Fruit fly (Drosophila melanogaster): ENCODE data around the gene Con.
A peak's percentile ranks its signal among the peaks of the same experiment; 100 is the strongest.

The Con gene

dm6 chr3L:5017521-5017920 lies 61.3 kb downstream of the Con start (continued):
- TF ChIP-seq Aef1 (GFP tag; IDR thresholded peaks at IDR 0.05) (no peak), CG17612 (GFP tag; IDR thresholded peaks at IDR 0.05) (no peak), CG10147 (GFP tag; optimal IDR thresholded peaks at IDR 0.05) (no peak), Oaz (GFP tag; IDR thresholded peaks at IDR 0.05) (no peak), Asciz (GFP tag; optimal IDR thresholded peaks at IDR 0.05) (no peak), ken (GFP tag; IDR thresholded peaks at IDR 0.05) (no peak), CG4730 (GFP tag; IDR thresholded peaks at IDR 0.05) (no peak), Deaf1 (tag; optimal IDR thresholded peaks at IDR 0.05) (no peak), NC2β (GFP tag; optimal IDR thresholded peaks at IDR 0.05) (no peak), CG13775 (GFP tag; optimal IDR thresholded peaks at IDR 0.05) (no peak), toy (GFP tag; IDR thresholded peaks at IDR 0.05) (no peak), Drgx (GFP tag; IDR thresholded peaks at IDR 0.05) (no peak), CG12391 (tag; optimal IDR thresholded peaks at IDR 0.05) (peak; percentile 61), Hsf (GFP tag; optimal IDR thresholded peaks at IDR 0.05) (peak; percentile 17), zfh2 (GFP tag; optimal IDR thresholded peaks at IDR 0.05) (no peak), Blimp-1 (GFP tag; optimal IDR thresholded peaks at IDR 0.05) (peak; percentile 14), D19A (tag; optimal IDR thresholded peaks at IDR 0.05) (peak; percentile 20), CG11085 (GFP tag; IDR thresholded peaks at IDR 0.05) (no peak), Scr (GFP tag; IDR thresholded peaks at IDR 0.05; ENCODE audit: partially characterized antibody) (no peak), Hr39 (optimal IDR thresholded peaks at IDR 0.05) (no peak), emc (GFP tag; optimal IDR thresholded peaks at IDR 0.05) (no peak), CG3281 (GFP tag; optimal IDR thresholded peaks at IDR 0.05) (no peak), abd-A (tag; optimal IDR thresholded peaks at IDR 0.05) (no peak), CG16815 (GFP tag; optimal IDR thresholded peaks at IDR 0.05) (peak; percentile 46), cas (GFP tag; IDR thresholded peaks at IDR 0.05) (no peak), CG30020 (tag; optimal IDR thresholded peaks at IDR 0.05) (no peak), dan (GFP tag; IDR thresholded peaks at IDR 0.05) (no peak), pros (GFP tag; optimal IDR thresholded peaks at IDR 0.05) (no peak), Sry-β (GFP tag; optimal IDR thresholded peaks at IDR 0.05) (no peak), CG4424 (GFP tag; optimal IDR thresholded peaks at IDR 0.05) (peak; percentile 26), disco-r (GFP tag; optimal IDR thresholded peaks at IDR 0.05) (no peak), CG10959 (GFP tag; IDR thresholded peaks at IDR 0.05) (no peak), CG33557 (GFP tag; optimal IDR thresholded peaks at IDR 0.05) (peak; percentile 51), CkIIα-i1 (GFP tag; IDR thresholded peaks at IDR 0.05) (no peak), ham (GFP tag; IDR thresholded peaks at IDR 0.05) (no peak), jigr1 (GFP tag; IDR thresholded peaks at IDR 0.05) (no peak), prd (optimal IDR thresholded peaks at IDR 0.05) (no peak), prd (GFP tag; IDR thresholded peaks at IDR 0.05) (peak; percentile 35; the same call in 1 of the 3 replicates), Atf-2 (GFP tag; optimal IDR thresholded peaks at IDR 0.05) (no peak), stwl (tag; optimal IDR thresholded peaks at IDR 0.05) (no peak), CG7839 (tag; optimal IDR thresholded peaks at IDR 0.05) (peak; percentile 26), Vsx1 (GFP tag; optimal IDR thresholded peaks at IDR 0.05) (no peak), CG8924 (tag; optimal IDR thresholded peaks at IDR 0.05) (peak; percentile 62), CG15514 (GFP tag; optimal IDR thresholded peaks at IDR 0.05) (no peak), br (optimal IDR thresholded peaks at IDR 0.05) (no peak), CG42726 (GFP tag; IDR thresholded peaks at IDR 0.05; ENCODE audit: partially characterized antibody) (no peak), Lpt (GFP tag; optimal IDR thresholded peaks at IDR 0.05) (no peak), Hmx (GFP tag; optimal IDR thresholded peaks at IDR 0.05) (no peak), chm (GFP tag; IDR thresholded peaks at IDR 0.05) (peak; percentile 29; the same call in 1 of the 2 replicates), CG8089 (GFP tag; optimal IDR thresholded peaks at IDR 0.05) (no peak), Nf-YC (tag; optimal IDR thresholded peaks at IDR 0.05) (no peak), CG6854 (GFP tag; optimal IDR thresholded peaks at IDR 0.05) (no peak), maf-S (GFP tag; optimal IDR thresholded peaks at IDR 0.05) (no peak)

Measured in whole organism, embryonic.